Worm (Caenorhabditis elegans) whole organism, young adult: ENCODE data around the gene lido-6.

Source experiments
- B0035.1 ChIP-seq: sonication (generic microtip); optimal IDR thresholded peaks from 2 replicates; lab custom pipeline; 2016; ENCODE audit warnings: missing genetic modification characterization, mild to moderate bottlenecking, missing compliant biosample characterization, missing genotype, missing genetic modification reagents
- F22D6.2 ChIP-seq: sonication (generic microtip); optimal IDR thresholded peaks from 2 replicates; lab custom pipeline; 2016; ENCODE audit warnings: mild to moderate bottlenecking, missing genetic modification characterization, missing compliant biosample characterization
- F23B12.7 ChIP-seq: sonication (generic microtip); optimal IDR thresholded peaks from 2 replicates; lab custom pipeline; 2017; ENCODE audit warnings: missing genetic modification characterization, mild to moderate bottlenecking, missing compliant biosample characterization, antibody characterized with exemption, moderate library complexity; ENCODE audit not compliant: insufficient read depth
- K11D2.4 ChIP-seq: fragments of 200-800 bp; sonication (Bioruptor generic); IDR thresholded peaks from 2 replicates; pipeline ENCODE4 v1.3.6; 2022; ENCODE audit warnings: missing genetic modification reagents, missing genetic modification characterization, missing compliant biosample characterization
- K12H6.12 ChIP-seq: fragments of 200-800 bp; sonication (Bioruptor generic); optimal IDR thresholded peaks from 2 replicates; lab custom pipeline; 2018; ENCODE audit warnings: mild to moderate bottlenecking, missing genetic modification characterization, missing compliant biosample characterization
- T07F8.4 ChIP-seq: sonication (generic microtip); optimal IDR thresholded peaks from 2 replicates; lab custom pipeline; 2016; ENCODE audit warnings: mild to moderate bottlenecking, missing genetic modification characterization, moderate library complexity, missing compliant biosample characterization
- T26A5.8 ChIP-seq: sonication (generic microtip); optimal IDR thresholded peaks from 2 replicates; lab custom pipeline; 2016; ENCODE audit warnings: missing genetic modification characterization, missing compliant biosample characterization
- Y53G8AR.9 ChIP-seq: fragments of 200-800 bp; sonication (Bioruptor generic); conservative IDR thresholded peaks from 2 replicates; pipeline ENCODE4 v1.3.6; 2022; ENCODE audit warnings: missing genetic modification reagents, missing genetic modification characterization, missing compliant biosample characterization
- Y56A3A.18 ChIP-seq: fragments of 200-800 bp; sonication (Bioruptor generic); IDR thresholded peaks from 2 replicates; pipeline ENCODE4 v1.3.6; 2022; ENCODE audit warnings: missing genetic modification reagents, missing genetic modification characterization, missing compliant biosample characterization
- Y79H2A.3 ChIP-seq: fragments of 200-800 bp; sonication (Bioruptor generic); conservative IDR thresholded peaks from 2 replicates; pipeline ENCODE4 v1.3.6; 2022; ENCODE audit warnings: missing genetic modification reagents, missing genetic modification characterization, missing compliant biosample characterization
- ZK185.1 ChIP-seq: sonication (generic microtip); optimal IDR thresholded peaks from 2 replicates; lab custom pipeline; 2016; ENCODE audit warnings: mild to moderate bottlenecking, missing genetic modification characterization, missing compliant biosample characterization; ENCODE audit not compliant: poor library complexity, severe bottlenecking
- aptf-2 ChIP-seq: fragments of 200-800 bp; sonication (Bioruptor generic); conservative IDR thresholded peaks from 2 replicates; pipeline ENCODE4 v1.3.6; 2022; ENCODE audit warnings: missing genetic modification reagents, missing genetic modification characterization, missing compliant biosample characterization
- aptf-3 ChIP-seq: fragments of 200-800 bp; sonication (Bioruptor generic); IDR thresholded peaks from 2 replicates; pipeline ENCODE4 v1.3.6; 2022; ENCODE audit warnings: missing genetic modification characterization, missing compliant biosample characterization
- athp-1 ChIP-seq: sonication (generic microtip); optimal IDR thresholded peaks from 2 replicates; lab custom pipeline; 2017; ENCODE audit warnings: mild to moderate bottlenecking, missing genetic modification characterization, missing compliant biosample characterization
- attf-5 ChIP-seq: fragments of 200-800 bp; sonication (Bioruptor generic); optimal IDR thresholded peaks from 2 replicates; lab custom pipeline; 2018; ENCODE audit warnings: mild to moderate bottlenecking, missing genetic modification characterization, missing compliant biosample characterization
- ccch-3 ChIP-seq: fragments of 200-800 bp; sonication (Bioruptor generic); optimal IDR thresholded peaks from 2 replicates; lab custom pipeline; 2018; ENCODE audit warnings: mild to moderate bottlenecking, missing genetic modification characterization, missing compliant biosample characterization
- cebp-1 ChIP-seq, 2 experiments: fragments of 200-800 bp in 1 of 2; sonication (Bioruptor generic) in 1 of 2; sonication (generic microtip) in 1 of 2; IDR thresholded peaks in 1 of 2; optimal IDR thresholded peaks in 1 of 2; 2 replicates each; pipeline versions ENCODE4 v1.3.6 to Lab custom; 2017 to 2022; ENCODE audit warnings: missing compliant biosample characterization in 2 of 2, missing genetic modification characterization in 2 of 2, mild to moderate bottlenecking in 1 of 2, missing genetic modification reagents in 1 of 2, moderate library complexity in 1 of 2
- ceh-100 ChIP-seq: fragments of 200-800 bp; sonication (Bioruptor generic); IDR thresholded peaks from 2 replicates; pipeline ENCODE4 v1.3.6; 2022; ENCODE audit warnings: missing genetic modification reagents, missing genetic modification characterization, missing compliant biosample characterization
- ceh-27 ChIP-seq: fragments of 200-800 bp; sonication (Bioruptor generic); optimal IDR thresholded peaks from 2 replicates; lab custom pipeline; 2018; ENCODE audit warnings: mild to moderate bottlenecking, missing genetic modification characterization, moderate library complexity, missing compliant biosample characterization
- ceh-58 ChIP-seq: fragments of 200-800 bp; sonication (Bioruptor generic); IDR thresholded peaks from 2 replicates; pipeline ENCODE4 v1.3.6; 2022; ENCODE audit warnings: missing genetic modification characterization, missing compliant biosample characterization
- chd-7 ChIP-seq: sonication (generic microtip); optimal IDR thresholded peaks from 2 replicates; lab custom pipeline; 2016; ENCODE audit warnings: mild to moderate bottlenecking, missing genetic modification characterization, moderate library complexity, missing compliant biosample characterization
- efl-1 ChIP-seq: fragments of 150-350 bp; optimal IDR thresholded peaks from 2 replicates; lab custom pipeline; 2014; ENCODE audit warnings: missing biosample characterization, missing genetic modification reagents, missing genetic modification characterization
- gei-17 ChIP-seq: fragments of 200-800 bp; sonication (Bioruptor generic); optimal IDR thresholded peaks from 2 replicates; lab custom pipeline; 2018; ENCODE audit warnings: mild to moderate bottlenecking, missing genetic modification characterization, missing compliant biosample characterization
- hmg-1.2 ChIP-seq: fragments of 200-800 bp; sonication (Bioruptor generic); IDR thresholded peaks from 2 replicates; pipeline ENCODE4 v1.3.6; 2022; ENCODE audit warnings: missing genetic modification reagents, missing genetic modification characterization, missing compliant biosample characterization
- hsf-1 ChIP-seq: fragments of 200-800 bp; sonication (Bioruptor generic); IDR thresholded peaks from 2 replicates; pipeline ENCODE4 v1.3.6; 2022; ENCODE audit warnings: missing genetic modification reagents, missing genetic modification characterization, missing compliant biosample characterization
- let-607 ChIP-seq, 2 experiments: fragments of 200-800 bp in 1 of 2; sonication (Bioruptor generic) in 1 of 2; sonication (generic microtip) in 1 of 2; optimal IDR thresholded peaks; 2 replicates each; lab custom pipeline; 2016 to 2018; ENCODE audit warnings: mild to moderate bottlenecking in 2 of 2, missing compliant biosample characterization in 2 of 2, missing genetic modification characterization in 2 of 2, moderate library complexity in 2 of 2, missing genotype in 1 of 2
- lin-40 ChIP-seq: sonication (generic microtip); optimal IDR thresholded peaks from 2 replicates; lab custom pipeline; 2016; ENCODE audit warnings: missing genetic modification characterization, mild to moderate bottlenecking, missing compliant biosample characterization, missing genotype, missing genetic modification reagents
- lin-54 ChIP-seq: fragments of 200-800 bp; sonication (Bioruptor generic); optimal IDR thresholded peaks from 2 replicates; lab custom pipeline; 2018; ENCODE audit warnings: mild to moderate bottlenecking, missing genetic modification characterization, missing compliant biosample characterization
- lir-1 ChIP-seq: fragments of 200-800 bp; sonication (Bioruptor generic); conservative IDR thresholded peaks from 2 replicates; pipeline ENCODE4 v1.3.6; 2022; ENCODE audit warnings: missing genetic modification reagents, missing genetic modification characterization, missing compliant biosample characterization
- lsl-1 ChIP-seq: fragments of 200-800 bp; sonication (Bioruptor generic); optimal IDR thresholded peaks from 2 replicates; lab custom pipeline; 2018; ENCODE audit warnings: mild to moderate bottlenecking, missing genetic modification characterization, moderate library complexity, missing compliant biosample characterization
- madf-10 ChIP-seq: sonication (generic microtip); optimal IDR thresholded peaks from 2 replicates; lab custom pipeline; 2016; ENCODE audit warnings: mild to moderate bottlenecking, missing genetic modification characterization, missing compliant biosample characterization
- madf-3 ChIP-seq: fragments of 200-800 bp; sonication (Bioruptor generic); IDR thresholded peaks from 2 replicates; pipeline ENCODE4 v1.3.6; 2022; ENCODE audit warnings: missing genetic modification reagents, missing genetic modification characterization, missing compliant biosample characterization
- mes-4 ChIP-seq: sonication (generic microtip); optimal IDR thresholded peaks from 2 replicates; lab custom pipeline; 2016; ENCODE audit warnings: missing genotype, missing genetic modification characterization, missing compliant biosample characterization
- mxl-1 ChIP-seq: sonication (generic microtip); optimal IDR thresholded peaks from 2 replicates; lab custom pipeline; 2016; ENCODE audit warnings: missing genetic modification characterization, missing compliant biosample characterization
- nhr-80 ChIP-seq: sonication (generic microtip); optimal IDR thresholded peaks from 2 replicates; lab custom pipeline; 2016; ENCODE audit warnings: missing genetic modification characterization, missing compliant biosample characterization
- pbrm-1 ChIP-seq: fragments of 200-800 bp; sonication (Bioruptor generic); IDR thresholded peaks from 2 replicates; pipeline ENCODE4 v1.3.6; 2022; ENCODE audit warnings: missing genetic modification reagents, missing genetic modification characterization, missing compliant biosample characterization
- rec-8 ChIP-seq, 2 experiments: sonication (generic microtip); optimal IDR thresholded peaks; 2 replicates each; lab custom pipeline; 2016; ENCODE audit warnings: mild to moderate bottlenecking in 2 of 2, missing genetic modification characterization in 2 of 2, missing genetic modification reagents in 2 of 2, missing genotype in 2 of 2, missing biosample characterization in 1 of 2, missing compliant biosample characterization in 1 of 2, moderate library complexity in 1 of 2
- rpc-1 ChIP-seq, 2 experiments: fragments of 150-350 bp in 1 of 2; sonication (generic microtip) in 1 of 2; optimal IDR thresholded peaks; 2 replicates each; lab custom pipeline; 2014 to 2018; ENCODE audit warnings: missing biosample characterization in 1 of 2, missing genetic modification characterization in 1 of 2, missing genetic modification reagents in 1 of 2, missing genotype in 1 of 2
- snpc-3.4 ChIP-seq: sonication (generic microtip); optimal IDR thresholded peaks from 2 replicates; lab custom pipeline; 2017; ENCODE audit warnings: missing genetic modification characterization, mild to moderate bottlenecking, missing compliant biosample characterization, antibody characterized with exemption, moderate library complexity, missing genotype, missing genetic modification reagents
- somi-1 ChIP-seq: fragments of 200-800 bp; sonication (Bioruptor generic); optimal IDR thresholded peaks from 2 replicates; lab custom pipeline; 2018; ENCODE audit warnings: mild to moderate bottlenecking, missing genetic modification characterization, missing compliant biosample characterization
- sptf-2 ChIP-seq: fragments of 200-800 bp; sonication (Bioruptor generic); optimal IDR thresholded peaks from 2 replicates; lab custom pipeline; 2018; ENCODE audit warnings: mild to moderate bottlenecking, missing genetic modification characterization, missing compliant biosample characterization
- tbp1 ChIP-seq: fragments of 200-800 bp; sonication (Bioruptor generic); optimal IDR thresholded peaks from 2 replicates; lab custom pipeline; 2018; ENCODE audit warnings: mild to moderate bottlenecking, missing genetic modification characterization, missing compliant biosample characterization
- zfh-2 ChIP-seq: fragments of 200-800 bp; sonication (Bioruptor generic); conservative IDR thresholded peaks from 2 replicates; pipeline ENCODE4 v1.3.6; 2022; ENCODE audit warnings: missing genetic modification reagents, missing genetic modification characterization, missing compliant biosample characterization
- ztf-22 ChIP-seq: fragments of 200-800 bp; sonication (Bioruptor generic); optimal IDR thresholded peaks from 2 replicates; lab custom pipeline; 2018; ENCODE audit warnings: mild to moderate bottlenecking, missing genetic modification characterization, moderate library complexity, missing compliant biosample characterization
- ztf-26 ChIP-seq: sonication (generic microtip); optimal IDR thresholded peaks from 2 replicates; lab custom pipeline; 2017; ENCODE audit warnings: missing genetic modification characterization, missing compliant biosample characterization
- ztf-3 ChIP-seq: fragments of 200-800 bp; sonication (Bioruptor generic); optimal IDR thresholded peaks from 2 replicates; lab custom pipeline; 2018; ENCODE audit warnings: mild to moderate bottlenecking, missing genetic modification characterization, missing compliant biosample characterization
- ztf-6 ChIP-seq: fragments of 200-800 bp; sonication (Bioruptor generic); IDR thresholded peaks from 2 replicates; pipeline ENCODE4 v1.3.6; 2022; ENCODE audit warnings: missing genetic modification reagents, missing genetic modification characterization, missing compliant biosample characterization

lido-6 gene

ce11 chrX:17063749-17064252 lies 51.2 kb downstream of the lido-6 start:
- TF ChIP-seq aptf-2 = no peak
- peak; percentile 74 for TF ChIP-seq chd-7 (tag; lab: Kevin White, UChicago)
- TF ChIP-seq pbrm-1 (GFP tag; lab: Robert Waterston, UW) = peak; percentile 31; the same call in 1 of the 2 replicates
- no peak for TF ChIP-seq snpc-3.4 (tag; lab: Kevin White, UChicago)
- peak; percentile 28 for TF ChIP-seq lin-54 (GFP tag; lab: Kevin White, UChicago)
- no peak for TF ChIP-seq Y56A3A.18 (GFP tag; lab: Robert Waterston, UW)
- peak; percentile 51; the same call in 1 of the 2 replicates for TF ChIP-seq zfh-2 (GFP tag; lab: Robert Waterston, UW)
- no peak for TF ChIP-seq lsl-1 (GFP tag; lab: Kevin White, UChicago)
- TF ChIP-seq somi-1 (GFP tag; lab: Kevin White, UChicago) = peak; percentile 89
- no peak for TF ChIP-seq hsf-1 (GFP tag; lab: Robert Waterston, UW)
- TF ChIP-seq lir-1 (GFP tag; lab: Robert Waterston, UW) = 0 out of 2 replicates have a peak, but pooled peaks have one; percentile 49
- TF ChIP-seq F22D6.2 (tag; lab: Kevin White, UChicago) = peak; percentile 57
- TF ChIP-seq nhr-80 (tag; lab: Kevin White, UChicago) = peak; percentile 87
- TF ChIP-seq tbp1 (GFP tag; lab: Kevin White, UChicago) = peak; percentile 59
- TF ChIP-seq ccch-3 (GFP tag; lab: Kevin White, UChicago) = no peak
- TF ChIP-seq ztf-26 (tag; lab: Kevin White, UChicago) = peak; percentile 92
- TF ChIP-seq ceh-27 (GFP tag; lab: Kevin White, UChicago) = no peak
- TF ChIP-seq K12H6.12 = peak; percentile 1
- TF ChIP-seq K11D2.4 (GFP tag; lab: Robert Waterston, UW) = peak; percentile 73
- no peak for TF ChIP-seq ztf-3 (GFP tag; lab: Kevin White, UChicago)
- no peak for TF ChIP-seq T07F8.4 (tag; lab: Kevin White, UChicago)
- peak; percentile 54 for TF ChIP-seq ztf-22 (GFP tag; lab: Kevin White, UChicago)
- no peak for TF ChIP-seq cebp-1 (GFP tag; IDR thresholded peaks at IDR 0.05; lab: Robert Waterston, UW)
- TF ChIP-seq cebp-1 (tag; optimal IDR thresholded peaks at IDR 0.05; lab: Kevin White, UChicago) = peak; percentile 71
- no peak for TF ChIP-seq gei-17 (GFP tag; lab: Kevin White, UChicago)
- TF ChIP-seq ZK185.1 (tag; lab: Kevin White, UChicago) = peak; percentile 29
- 0 out of 2 replicates have a peak, but pooled peaks have one; percentile 52 for TF ChIP-seq Y53G8AR.9 (GFP tag; lab: Robert Waterston, UW)
- no peak for TF ChIP-seq mes-4 (tag; lab: Kevin White, UChicago)
- no peak for TF ChIP-seq T26A5.8 (tag; lab: Kevin White, UChicago)
- peak in 1 of 2 experiments; percentile 32 for TF ChIP-seq let-607 (tag; optimal IDR thresholded peaks at IDR 0.05; lab: Kevin White, UChicago)
- TF ChIP-seq madf-3 (GFP tag; lab: Robert Waterston, UW) = no peak
- TF ChIP-seq ceh-100 = no peak
- TF ChIP-seq lin-40 (tag; lab: Kevin White, UChicago) = peak; percentile 83
- TF ChIP-seq F23B12.7 (tag; lab: Kevin White, UChicago) = peak; percentile 40
- TF ChIP-seq mxl-1 = no peak
- no peak for TF ChIP-seq B0035.1
- TF ChIP-seq attf-5 (GFP tag; lab: Kevin White, UChicago) = peak; percentile 23
- TF ChIP-seq ztf-6 (GFP tag; lab: Robert Waterston, UW) = no peak
- no peak for TF ChIP-seq Y79H2A.3 (GFP tag; lab: Robert Waterston, UW)
- no peak for TF ChIP-seq rpc-1 (optimal IDR thresholded peaks at IDR 0.05; lab: Kevin White, UChicago)
- TF ChIP-seq rpc-1 (tag; optimal IDR thresholded peaks at IDR 0.05; lab: Kevin White, UChicago) = no peak
- no peak for TF ChIP-seq rec-8 (tag; optimal IDR thresholded peaks at IDR 0.05; lab: Kevin White, UChicago)
- no peak for TF ChIP-seq efl-1 (GFP tag; lab: Kevin White, UChicago)
- no peak for TF ChIP-seq aptf-3 (GFP tag; lab: Robert Waterston, UW)
- peak; percentile 42 for TF ChIP-seq madf-10
- TF ChIP-seq athp-1 (tag; lab: Kevin White, UChicago) = no peak
- TF ChIP-seq ceh-58 = no peak
- peak; percentile 68 for TF ChIP-seq hmg-1.2 (GFP tag; lab: Robert Waterston, UW)
- no peak for TF ChIP-seq sptf-2 (GFP tag; lab: Kevin White, UChicago)
